Worm (Caenorhabditis elegans) whole organism, L4 larva: ENCODE results near the gene F52E1.2.

Experiments
- D1046.2 ChIP-seq: fragments of 200-800 bp; sonication (Bioruptor generic); IDR thresholded peaks from 2 replicates; pipeline ENCODE4 v1.3.6; 2022; ENCODE audit warnings: missing genetic modification characterization, missing compliant biosample characterization
- F26F4.8 ChIP-seq: fragments of 200-800 bp; sonication (Bioruptor generic); conservative IDR thresholded peaks from 2 replicates; pipeline ENCODE4 v1.3.6; 2022; ENCODE audit warnings: missing genetic modification characterization, missing compliant biosample characterization
- F37D6.2 ChIP-seq: sonication (generic microtip); optimal IDR thresholded peaks from 2 replicates; lab custom pipeline; 2016; ENCODE audit warnings: mild to moderate bottlenecking, missing genetic modification characterization, missing compliant biosample characterization
- F49E8.2 ChIP-seq: sonication (generic microtip); optimal IDR thresholded peaks from 2 replicates; lab custom pipeline; 2016; ENCODE audit warnings: missing compliant biosample characterization, mild to moderate bottlenecking, missing genetic modification characterization, borderline replicate concordance
- T20F7.1 ChIP-seq: fragments of 200-800 bp; sonication (Bioruptor generic); optimal IDR thresholded peaks from 2 replicates; lab custom pipeline; 2018; ENCODE audit warnings: mild to moderate bottlenecking, missing genetic modification characterization, missing compliant biosample characterization
- Y105C5A.15 ChIP-seq: fragments of 200-800 bp; sonication (Bioruptor generic); IDR thresholded peaks from 2 replicates; pipeline ENCODE4 v1.3.6; 2022; ENCODE audit warnings: missing genetic modification characterization, missing compliant biosample characterization
- Y75B8A.6 ChIP-seq: fragments of 200-800 bp; sonication (Bioruptor generic); IDR thresholded peaks from 2 replicates; pipeline ENCODE4 v1.3.6; 2022; ENCODE audit warnings: missing genetic modification reagents, missing genetic modification characterization, missing compliant biosample characterization
- ZK546.5 ChIP-seq, 2 experiments: sonication (generic microtip); optimal IDR thresholded peaks; 2 replicates each; lab custom pipeline; 2017; ENCODE audit warnings: missing biosample characterization in 2 of 2, missing genetic modification characterization in 2 of 2
- aly-2 ChIP-seq: sonication (generic microtip); optimal IDR thresholded peaks from 2 replicates; lab custom pipeline; 2018; ENCODE audit warnings: missing biosample characterization, missing genetic modification characterization
- ama-1 ChIP-seq: fragments of 150-350 bp; optimal IDR thresholded peaks from 2 replicates; lab custom pipeline; 2014; ENCODE audit warnings: inconsistent platforms, mixed read lengths
- ceh-28 ChIP-seq: fragments of 150-350 bp; optimal IDR thresholded peaks from 2 replicates; lab custom pipeline; 2014; ENCODE audit warnings: missing biosample characterization, missing genetic modification reagents, missing genetic modification characterization
- cey-2 ChIP-seq: sonication (generic microtip); optimal IDR thresholded peaks from 3 replicates; lab custom pipeline; 2017; ENCODE audit warnings: missing genetic modification characterization, mild to moderate bottlenecking, missing compliant biosample characterization, antibody characterized with exemption, borderline replicate concordance; ENCODE audit not compliant: insufficient read depth
- daf-12 ChIP-seq: fragments of 150-350 bp; optimal IDR thresholded peaks from 2 replicates; lab custom pipeline; 2014; ENCODE audit warnings: missing biosample characterization, missing genetic modification reagents, missing genetic modification characterization
- dmd-6 ChIP-seq: fragments of 200-800 bp; sonication (Bioruptor generic); IDR thresholded peaks from 2 replicates; pipeline ENCODE4 v1.3.6; 2022; ENCODE audit warnings: missing genetic modification reagents, missing genetic modification characterization, missing compliant biosample characterization
- dmd-8 ChIP-seq: fragments of 200-800 bp; sonication (Bioruptor generic); IDR thresholded peaks from 2 replicates; pipeline ENCODE4 v1.3.6; 2022; ENCODE audit warnings: missing genetic modification characterization, missing compliant biosample characterization
- dmd-9 ChIP-seq: fragments of 200-800 bp; sonication (Bioruptor generic); IDR thresholded peaks from 2 replicates; pipeline ENCODE4 v1.3.6; 2022; ENCODE audit warnings: missing genetic modification reagents, missing genetic modification characterization, missing compliant biosample characterization
- dpl-1 ChIP-seq: fragments of 150-350 bp; optimal IDR thresholded peaks from 2 replicates; lab custom pipeline; 2014; ENCODE audit warnings: missing biosample characterization, missing genetic modification reagents, missing genetic modification characterization
- dve-1 ChIP-seq: sonication (generic microtip); optimal IDR thresholded peaks from 2 replicates; lab custom pipeline; 2017; ENCODE audit warnings: antibody characterized with exemption, mild to moderate bottlenecking, missing genetic modification characterization, missing compliant biosample characterization; ENCODE audit not compliant: insufficient read depth
- egl-27 ChIP-seq: sonication (generic microtip); optimal IDR thresholded peaks from 3 replicates; lab custom pipeline; 2017; ENCODE audit warnings: missing biosample characterization, missing genetic modification reagents, missing genetic modification characterization
- egl-43 ChIP-seq: fragments of 200-800 bp; sonication (Bioruptor generic); IDR thresholded peaks from 2 replicates; pipeline ENCODE4 v1.3.6; 2022; ENCODE audit warnings: missing genetic modification reagents, missing genetic modification characterization, missing compliant biosample characterization
- gei-8 ChIP-seq: fragments of 200-800 bp; sonication (Bioruptor generic); optimal IDR thresholded peaks from 2 replicates; lab custom pipeline; 2018; ENCODE audit warnings: mild to moderate bottlenecking, missing genetic modification characterization, missing compliant biosample characterization
- hif-1 ChIP-seq, 2 experiments: sonication (generic microtip); optimal IDR thresholded peaks; 2 replicates each; lab custom pipeline; 2016 to 2017; ENCODE audit warnings: missing compliant biosample characterization in 2 of 2, missing genetic modification characterization in 2 of 2, missing genetic modification reagents in 2 of 2, missing genotype in 2 of 2, mild to moderate bottlenecking in 1 of 2
- hlh-11 ChIP-seq: fragments of 200-800 bp; sonication (Bioruptor generic); optimal IDR thresholded peaks from 2 replicates; lab custom pipeline; 2018; ENCODE audit warnings: mild to moderate bottlenecking, missing genetic modification characterization, missing compliant biosample characterization
- hlh-30 ChIP-seq: sonication (generic microtip); optimal IDR thresholded peaks from 2 replicates; lab custom pipeline; 2017; ENCODE audit warnings: antibody characterized with exemption, mild to moderate bottlenecking, missing genetic modification characterization, missing compliant biosample characterization; ENCODE audit not compliant: insufficient read depth
- lin-15B ChIP-seq: fragments of 150-350 bp; sonication (generic microtip); optimal IDR thresholded peaks from 3 replicates; lab custom pipeline; 2014; ENCODE audit warnings: missing biosample characterization, missing genetic modification characterization
- lin-38 ChIP-seq: fragments of 200-800 bp; sonication (Bioruptor generic); IDR thresholded peaks from 2 replicates; pipeline ENCODE4 v1.3.6; 2022; ENCODE audit warnings: missing genetic modification reagents, missing genetic modification characterization, missing compliant biosample characterization
- madf-9 ChIP-seq: fragments of 200-800 bp; sonication (Bioruptor generic); conservative IDR thresholded peaks from 2 replicates; pipeline ENCODE4 v1.3.6; 2022; ENCODE audit warnings: missing genetic modification reagents, missing genetic modification characterization, missing compliant biosample characterization
- mdt-29 ChIP-seq: fragments of 200-800 bp; sonication (Bioruptor generic); IDR thresholded peaks from 2 replicates; pipeline ENCODE4 v1.3.6; 2022; ENCODE audit warnings: missing genetic modification reagents, missing genetic modification characterization, missing compliant biosample characterization
- mep-1 ChIP-seq: fragments of 150-350 bp; sonication (generic microtip); optimal IDR thresholded peaks from 3 replicates; lab custom pipeline; 2014; ENCODE audit warnings: missing biosample characterization, missing genetic modification characterization
- mes-2 ChIP-seq: sonication (generic microtip); optimal IDR thresholded peaks from 2 replicates; lab custom pipeline; 2016; ENCODE audit warnings: missing genotype, mild to moderate bottlenecking, missing genetic modification characterization, missing compliant biosample characterization; ENCODE audit not compliant: poor library complexity, severe bottlenecking
- mxl-2 ChIP-seq: fragments of 200-800 bp; sonication (Bioruptor generic); conservative IDR thresholded peaks from 2 replicates; pipeline ENCODE4 v1.3.6; 2022; ENCODE audit warnings: missing genetic modification reagents, missing genetic modification characterization, missing compliant biosample characterization
- mxl-3 ChIP-seq: fragments of 200-800 bp; sonication (Bioruptor generic); optimal IDR thresholded peaks from 2 replicates; lab custom pipeline; 2018; ENCODE audit warnings: mild to moderate bottlenecking, missing genetic modification characterization, missing compliant biosample characterization
- nhr-10 ChIP-seq: fragments of 150-350 bp; optimal IDR thresholded peaks from 2 replicates; lab custom pipeline; 2014; ENCODE audit warnings: missing biosample characterization, missing genetic modification characterization
- nhr-102 ChIP-seq: sonication (generic microtip); optimal IDR thresholded peaks from 2 replicates; lab custom pipeline; 2016; ENCODE audit warnings: mild to moderate bottlenecking, missing genetic modification characterization, moderate library complexity, missing compliant biosample characterization
- nhr-237 ChIP-seq: sonication (generic microtip); optimal IDR thresholded peaks from 2 replicates; lab custom pipeline; 2017; ENCODE audit warnings: missing biosample characterization, missing genetic modification characterization
- nhr-25 ChIP-seq: sonication (generic microtip); optimal IDR thresholded peaks from 2 replicates; lab custom pipeline; 2017; ENCODE audit warnings: missing genetic modification characterization, mild to moderate bottlenecking, missing compliant biosample characterization, antibody characterized with exemption, moderate library complexity, borderline replicate concordance; ENCODE audit not compliant: insufficient read depth
- nhr-28 ChIP-seq: fragments of 150-350 bp; optimal IDR thresholded peaks from 2 replicates; lab custom pipeline; 2014; ENCODE audit warnings: missing biosample characterization, missing genetic modification characterization
- nhr-42 ChIP-seq: fragments of 200-800 bp; sonication (Bioruptor generic); IDR thresholded peaks from 2 replicates; pipeline ENCODE4 v1.3.6; 2022; ENCODE audit warnings: missing genetic modification characterization, missing compliant biosample characterization
- nhr-76 ChIP-seq: fragments of 150-350 bp; optimal IDR thresholded peaks from 2 replicates; lab custom pipeline; 2014; ENCODE audit warnings: missing biosample characterization, missing genetic modification characterization
- pqm-1 ChIP-seq: sonication (generic microtip); optimal IDR thresholded peaks from 2 replicates; lab custom pipeline; 2017; ENCODE audit warnings: missing biosample characterization, missing genetic modification characterization
- saeg-2 ChIP-seq: fragments of 200-800 bp; sonication (Bioruptor generic); IDR thresholded peaks from 2 replicates; pipeline ENCODE4 v1.3.6; 2022; ENCODE audit warnings: missing genetic modification reagents, missing genetic modification characterization, missing compliant biosample characterization
- sdz-12 ChIP-seq: fragments of 200-800 bp; sonication (Bioruptor generic); optimal IDR thresholded peaks from 2 replicates; lab custom pipeline; 2018; ENCODE audit warnings: mild to moderate bottlenecking, missing genetic modification characterization, missing compliant biosample characterization
- snpc-1.2 ChIP-seq: fragments of 200-800 bp; sonication (Bioruptor generic); IDR thresholded peaks from 2 replicates; pipeline ENCODE4 v1.3.6; 2022; ENCODE audit warnings: missing genetic modification reagents, missing genetic modification characterization, missing compliant biosample characterization
- spr-3 ChIP-seq: fragments of 200-800 bp; sonication (Bioruptor generic); optimal IDR thresholded peaks from 2 replicates; lab custom pipeline; 2018; ENCODE audit warnings: mild to moderate bottlenecking, missing genetic modification characterization, missing compliant biosample characterization
- tag-97 ChIP-seq: fragments of 200-800 bp; sonication (Bioruptor generic); IDR thresholded peaks from 2 replicates; pipeline ENCODE4 v1.3.6; 2022; ENCODE audit warnings: missing genetic modification characterization, missing compliant biosample characterization
- unc-130 ChIP-seq: sonication (generic microtip); optimal IDR thresholded peaks from 2 replicates; lab custom pipeline; 2016; ENCODE audit warnings: missing genetic modification reagents, missing genetic modification characterization, missing compliant biosample characterization
- unc-39 ChIP-seq: sonication (generic microtip); optimal IDR thresholded peaks from 2 replicates; lab custom pipeline; 2017; ENCODE audit warnings: missing biosample characterization, missing genetic modification characterization
- unc-62 ChIP-seq, 3 experiments: fragments of 150-350 bp in 1 of 3; sonication (generic microtip); optimal IDR thresholded peaks in 2 of 3; peaks in 1 of 3; 1 replicate in 1 of 3; 2 replicates in 2 of 3; lab custom pipeline; 2014 to 2017; ENCODE audit warnings: missing biosample characterization in 3 of 3, missing genetic modification characterization in 3 of 3, missing genetic modification reagents in 3 of 3, missing genotype in 1 of 3
- vab-7 ChIP-seq: fragments of 200-800 bp; sonication (Bioruptor generic); IDR thresholded peaks from 2 replicates; pipeline ENCODE4 v1.3.6; 2022; ENCODE audit warnings: missing genetic modification reagents, missing genetic modification characterization, missing compliant biosample characterization
- zip-11 ChIP-seq: fragments of 200-800 bp; sonication (Bioruptor generic); IDR thresholded peaks from 2 replicates; pipeline ENCODE4 v1.3.6; 2022; ENCODE audit warnings: missing genetic modification characterization, missing compliant biosample characterization

Gene F52E1.2

DNA sequence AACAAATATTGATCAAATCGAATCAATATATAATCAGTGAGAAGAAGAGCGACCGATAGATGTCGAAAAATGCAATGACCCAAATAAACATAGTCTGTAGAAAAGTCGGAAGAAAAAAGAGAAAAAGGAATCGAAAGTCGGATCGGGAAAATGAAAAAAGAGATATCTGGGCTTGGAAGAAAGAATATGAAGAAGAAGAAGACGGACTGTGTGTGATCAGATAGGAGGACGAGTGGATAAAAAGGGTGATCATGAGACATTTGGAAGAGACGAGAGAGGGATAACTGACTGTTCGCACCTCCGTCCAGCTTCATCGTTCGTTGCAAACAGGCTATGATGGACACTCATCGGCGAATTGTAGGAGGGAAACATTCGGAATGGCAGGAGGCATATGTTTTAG is 801 bp upstream of the F52E1.2 start:
- TF ChIP-seq lin-15B (no peak), ama-1 (lab: Kevin White, UChicago) (no peak), zip-11 (GFP tag; lab: Robert Waterston, UW) (no peak), mxl-3 (GFP tag; lab: Kevin White, UChicago) (peak; percentile 55), unc-39 (tag; lab: Kevin White, UChicago) (no peak), hlh-11 (peak; percentile 67), unc-62 (GFP tag; optimal IDR thresholded peaks at IDR 0.05 in 1 of 2; lab: Kevin White, UChicago) (peak in 1 of 2 experiments; percentile 37), unc-62 (tag; optimal IDR thresholded peaks at IDR 0.05; lab: Kevin White, UChicago) (no peak), dmd-9 (GFP tag; lab: Robert Waterston, UW) (no peak), ceh-28 (tag; lab: Kevin White, UChicago) (no peak), mxl-2 (GFP tag; lab: Robert Waterston, UW) (no peak), nhr-28 (tag; lab: Kevin White, UChicago) (peak; percentile 26), mes-2 (tag; lab: Kevin White, UChicago) (no peak), aly-2 (no peak), sdz-12 (GFP tag; lab: Kevin White, UChicago) (no peak), dpl-1 (GFP tag; lab: Kevin White, UChicago) (no peak), madf-9 (GFP tag; lab: Robert Waterston, UW) (no peak), dmd-6 (GFP tag; lab: Robert Waterston, UW) (no peak), nhr-25 (no peak), F26F4.8 (GFP tag; lab: Robert Waterston, UW) (no peak), dmd-8 (GFP tag; lab: Robert Waterston, UW) (no peak), hif-1 (tag; optimal IDR thresholded peaks at IDR 0.05; lab: Kevin White, UChicago) (no peak), nhr-10 (tag; lab: Kevin White, UChicago) (no peak), lin-38 (GFP tag; lab: Robert Waterston, UW) (no peak), dve-1 (tag; lab: Kevin White, UChicago) (no peak), vab-7 (no peak), nhr-237 (no peak), F37D6.2 (tag; lab: Kevin White, UChicago) (no peak), nhr-102 (tag; lab: Kevin White, UChicago) (no peak), cey-2 (tag; lab: Kevin White, UChicago) (no peak), Y105C5A.15 (no peak), hlh-30 (tag; lab: Kevin White, UChicago) (peak; percentile 37), pqm-1 (no peak), nhr-42 (GFP tag; lab: Robert Waterston, UW) (no peak), egl-43 (GFP tag; lab: Robert Waterston, UW) (no peak)

- no peak for TF ChIP-seq mdt-29 (GFP tag; lab: Robert Waterston, UW)
- no peak for TF ChIP-seq tag-97 (GFP tag; lab: Robert Waterston, UW)
- TF ChIP-seq daf-12 (tag; lab: Kevin White, UChicago): no peak
- no peak for TF ChIP-seq hlh-11
- TF ChIP-seq T20F7.1 (GFP tag; lab: Kevin White, UChicago): no peak
- TF ChIP-seq spr-3: no peak
- no peak for TF ChIP-seq D1046.2 (GFP tag; lab: Robert Waterston, UW)
- TF ChIP-seq ama-1 (lab: Kevin White, UChicago): no peak
- TF ChIP-seq mxl-2 (GFP tag; lab: Robert Waterston, UW): no peak
- TF ChIP-seq mep-1: no peak
- TF ChIP-seq unc-130 (GFP tag; lab: Kevin White, UChicago): peak; percentile 86
- no peak for TF ChIP-seq gei-8 (GFP tag; lab: Kevin White, UChicago)
- no peak for TF ChIP-seq egl-27 (tag; lab: Kevin White, UChicago)
- no peak for TF ChIP-seq saeg-2 (GFP tag; lab: Robert Waterston, UW)
- TF ChIP-seq nhr-76 (tag; lab: Kevin White, UChicago): no peak
- no peak for TF ChIP-seq ZK546.5 (tag; optimal IDR thresholded peaks at IDR 0.05; lab: Kevin White, UChicago)
- peak; percentile 97 for TF ChIP-seq lin-38 (GFP tag; lab: Robert Waterston, UW)
- TF ChIP-seq F49E8.2 (tag; lab: Kevin White, UChicago): peak; percentile 88
- TF ChIP-seq madf-9 (GFP tag; lab: Robert Waterston, UW): no peak
- TF ChIP-seq Y75B8A.6 (GFP tag; lab: Robert Waterston, UW): no peak
- TF ChIP-seq snpc-1.2 (GFP tag; lab: Robert Waterston, UW): peak; percentile 71
Measured at ce11 chrV:8413432-8414021, 3.1 kb downstream of the F52E1.2 start, which contains the start of gene vha-18. Gene vha-18, minus strand, starts transcription at chrV:8413482.
